Worm (Caenorhabditis elegans) whole organism, L4/young adult: ENCODE data around the gene cbs-1.

ENCODE experiments used
- W03F9.2 ChIP-seq: fragments of 150-350 bp; optimal IDR thresholded peaks from 2 replicates; lab custom pipeline; 2014; ENCODE audit warnings: missing biosample characterization, missing genetic modification characterization
- him-1 ChIP-seq: sonication (generic microtip); optimal IDR thresholded peaks from 2 replicates; lab custom pipeline; 2016; ENCODE audit warnings: missing genotype, missing genetic modification reagents, missing genetic modification characterization, missing compliant biosample characterization

DNA sequence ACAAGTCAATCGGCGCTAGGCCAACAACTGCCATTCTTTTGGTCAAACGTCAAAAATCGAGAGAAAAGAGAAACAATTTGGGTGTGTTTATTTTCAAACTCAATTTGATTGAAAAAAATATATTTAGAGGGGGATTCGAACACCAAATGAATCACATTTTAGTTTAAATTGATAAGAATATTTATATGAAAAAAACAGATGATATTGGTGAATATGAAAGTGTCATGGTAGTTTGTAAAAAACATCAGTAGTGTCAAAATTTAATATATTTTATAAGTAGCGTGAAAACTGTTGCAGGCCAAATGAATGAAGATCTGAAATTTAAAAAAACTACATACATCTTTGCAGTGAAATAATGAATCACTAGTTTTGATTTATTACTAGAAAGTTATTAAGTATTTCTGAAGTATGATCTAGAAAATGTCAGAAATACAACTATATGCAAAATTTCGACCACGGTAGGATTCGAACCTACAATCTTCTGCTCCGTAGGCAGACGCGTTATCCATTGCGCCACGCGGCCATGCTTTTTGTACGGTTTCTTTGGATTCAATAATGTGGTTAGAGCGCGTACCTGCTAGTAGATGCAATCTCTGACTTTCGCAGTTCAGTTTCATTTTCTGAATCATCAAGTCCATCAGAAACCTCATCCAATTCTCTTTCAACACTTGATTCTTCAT is 36.0 kb upstream of the cbs-1 start, which contains the start of gene F19C6.4:
- no peak for TF ChIP-seq W03F9.2 (tag; lab: Kevin White, UChicago)
- no peak for TF ChIP-seq him-1
